Fruit fly (Drosophila melanogaster) whole organism, wandering third instar larva: Measurements from ENCODE around the gene Parp1.

Experiments
- Abd-B ChIP-seq: fragments of >200 bp; optimal IDR thresholded peaks from 2 replicates; lab custom pipeline; 2017; ENCODE audit warnings: missing biosample characterization, missing genetic modification characterization
- CG9705 ChIP-seq: fragments of 200-800 bp; sonication (Bioruptor generic); optimal IDR thresholded peaks from 2 replicates; lab custom pipeline; 2018; ENCODE audit warnings: missing biosample characterization, mild to moderate bottlenecking, missing genetic modification characterization
- Dfd ChIP-seq: fragments of >200 bp; optimal IDR thresholded peaks from 2 replicates; lab custom pipeline; 2017; ENCODE audit warnings: missing biosample characterization, missing genetic modification characterization
- HLH106 ChIP-seq: fragments of 200-800 bp; optimal IDR thresholded peaks from 3 replicates; lab custom pipeline; 2019; ENCODE audit warnings: missing biosample characterization, mild to moderate bottlenecking, missing genetic modification characterization, moderate library complexity
- Hr78 ChIP-seq: fragments of >200 bp; optimal IDR thresholded peaks from 2 replicates; lab custom pipeline; 2017; ENCODE audit warnings: missing biosample characterization, missing genetic modification characterization
- Hr83 ChIP-seq: fragments of 200-300 bp; sonication (Bioruptor generic); optimal IDR thresholded peaks from 2 replicates; lab custom pipeline; 2016; ENCODE audit warnings: missing biosample characterization, mild to moderate bottlenecking, missing genetic modification characterization, moderate library complexity; ENCODE audit not compliant: poor library complexity, severe bottlenecking
- Jra ChIP-seq: sonication (Bioruptor generic); optimal IDR thresholded peaks from 2 replicates; lab custom pipeline; 2016; ENCODE audit warnings: missing biosample characterization, missing genetic modification characterization
- Mio ChIP-seq: sonication (Bioruptor generic); optimal IDR thresholded peaks from 2 replicates; lab custom pipeline; 2016; ENCODE audit warnings: missing biosample characterization, missing genetic modification characterization
- Myc ChIP-seq: fragments of >200 bp; optimal IDR thresholded peaks from 2 replicates; lab custom pipeline; 2017
- N ChIP-seq: fragments of >200 bp; optimal IDR thresholded peaks from 2 replicates; lab custom pipeline; 2018; ENCODE audit warnings: missing biosample characterization, missing external identifiers, missing genetic modification characterization
- OdsH ChIP-seq: fragments of 200-800 bp; sonication (Bioruptor generic); optimal IDR thresholded peaks from 2 replicates; lab custom pipeline; 2016; ENCODE audit warnings: missing biosample characterization, mild to moderate bottlenecking, missing genetic modification characterization
- Rel ChIP-seq, 2 experiments: fragments of 200-800 bp; sonication (Bioruptor generic) in 1 of 2; optimal IDR thresholded peaks; 2 replicates in 1 of 2; 3 replicates in 1 of 2; lab custom pipeline; 2016 to 2019; ENCODE audit warnings: mild to moderate bottlenecking in 2 of 2, missing biosample characterization in 2 of 2, missing genetic modification characterization in 2 of 2, moderate library complexity in 1 of 2
- Sp1 ChIP-seq: fragments of 200-800 bp; sonication (Bioruptor generic); optimal IDR thresholded peaks from 3 replicates; lab custom pipeline; 2019; ENCODE audit warnings: missing biosample characterization, mild to moderate bottlenecking, missing genetic modification characterization, moderate library complexity
- dl ChIP-seq, 2 experiments: fragments of 175-275, 200-275 bp in 1 of 2; fragments of 200-275 bp in 1 of 2; sonication (Bioruptor generic); optimal IDR thresholded peaks; lab custom pipeline; 2018; ENCODE audit warnings: mild to moderate bottlenecking in 2 of 2, missing biosample characterization in 2 of 2, missing genetic modification characterization in 2 of 2, moderate library complexity in 2 of 2; ENCODE audit not compliant: partially characterized antibody in 2 of 2, insufficient read depth in 1 of 2
- dsf ChIP-seq: sonication (Bioruptor generic); optimal IDR thresholded peaks from 2 replicates; lab custom pipeline; 2016; ENCODE audit warnings: missing biosample characterization, missing genetic modification characterization, borderline replicate concordance
- ey ChIP-seq: fragments of 200-800 bp; sonication (Bioruptor generic); optimal IDR thresholded peaks from 2 replicates; lab custom pipeline; 2016; ENCODE audit warnings: missing biosample characterization, missing genetic modification characterization
- foxo ChIP-seq, 2 experiments: fragments of 200-800 bp; sonication (Bioruptor generic); optimal IDR thresholded peaks; 2 replicates in 1 of 2; 3 replicates in 1 of 2; lab custom pipeline; 2016 to 2017; ENCODE audit warnings: missing biosample characterization in 2 of 2, missing genetic modification characterization in 2 of 2
- fru ChIP-seq: fragments of 200-800 bp; sonication (Bioruptor generic); optimal IDR thresholded peaks from 3 replicates; lab custom pipeline; 2016; ENCODE audit warnings: missing biosample characterization, mild to moderate bottlenecking, missing genetic modification characterization
- h ChIP-seq: fragments of 200-800 bp; sonication (Bioruptor generic); optimal IDR thresholded peaks from 3 replicates; lab custom pipeline; 2016; ENCODE audit warnings: missing biosample characterization, mild to moderate bottlenecking, missing genetic modification characterization
- lola ChIP-seq: fragments of >200 bp; optimal IDR thresholded peaks from 2 replicates; lab custom pipeline; 2017; ENCODE audit warnings: missing biosample characterization, missing genetic modification characterization
- pan ChIP-seq: fragments of >200 bp; optimal IDR thresholded peaks from 2 replicates; lab custom pipeline; 2017
- psq ChIP-seq: fragments of 200-800 bp; sonication (Bioruptor generic); optimal IDR thresholded peaks from 3 replicates; lab custom pipeline; 2017; ENCODE audit warnings: missing biosample characterization, mild to moderate bottlenecking, missing genetic modification characterization, moderate library complexity
- sage ChIP-seq: fragments of 200-800 bp; sonication (Bioruptor generic); optimal IDR thresholded peaks from 2 replicates; lab custom pipeline; 2016; ENCODE audit warnings: missing biosample characterization, mild to moderate bottlenecking, missing genetic modification characterization
- sv ChIP-seq: fragments of 200-800 bp; sonication (Bioruptor generic); optimal IDR thresholded peaks from 3 replicates; lab custom pipeline; 2016; ENCODE audit warnings: missing biosample characterization, missing genetic modification characterization
- usp ChIP-seq: fragments of >200 bp; optimal IDR thresholded peaks from 2 replicates; lab custom pipeline; 2017; ENCODE audit warnings: missing biosample characterization, missing genetic modification characterization
- woc ChIP-seq: sonication (Bioruptor generic); optimal IDR thresholded peaks from 2 replicates; lab custom pipeline; 2016; ENCODE audit warnings: missing biosample characterization, mild to moderate bottlenecking, missing genetic modification characterization

The Parp1 gene

dm6 chr3R:3586937-3587336 lies at the start of gene Parp1:
TSS of gene Parp1 (minus strand) at chr3R:3587054.
- TF ChIP-seq ey = no peak
- TF ChIP-seq Dfd (GFP tag; lab: Kevin White, UChicago) = no peak
- TF ChIP-seq N = peak; percentile 25
- peak; percentile 6 for TF ChIP-seq woc

DNA sequence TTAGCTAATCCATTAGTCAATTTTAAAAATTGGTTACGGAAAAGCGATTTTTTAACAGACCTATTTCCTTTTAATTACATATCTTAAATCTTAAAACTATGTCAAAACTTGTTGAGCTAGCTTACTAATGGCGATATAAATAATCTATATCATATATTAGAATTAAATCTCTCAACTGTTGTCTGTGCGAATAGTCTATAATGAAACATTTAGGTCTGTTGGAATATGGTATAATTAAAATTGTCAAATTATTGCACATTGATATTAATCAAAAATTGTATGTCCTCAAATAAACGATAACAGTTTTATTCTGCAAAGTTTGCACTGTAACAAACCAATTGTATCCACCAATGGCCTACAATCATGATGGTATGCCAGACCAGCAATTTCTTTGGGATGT lies 36.0 kb upstream of the Parp1 start, which contains the start of gene Alg-2:
Gene Alg-2 (plus strand): TSS at position 277 of the 400 bp plus-strand sequence.
- TF ChIP-seq N = peak; percentile 59
- peak; percentile 40 for TF ChIP-seq lola (GFP tag; lab: Kevin White, UChicago)
- TF ChIP-seq Hr78 (GFP tag; lab: Kevin White, UChicago) = no peak
- TF ChIP-seq fru = no peak
- TF ChIP-seq Jra = no peak
- no peak for TF ChIP-seq OdsH (GFP tag; lab: Kevin White, UChicago)
- no peak for TF ChIP-seq Mio (GFP tag; lab: Kevin White, UChicago)
- TF ChIP-seq pan (lab: Kevin White, UChicago) = no peak
- no peak for TF ChIP-seq dl (GFP tag; optimal IDR thresholded peaks at IDR 0.05; lab: Kevin White, UChicago; ENCODE audit: insufficient read depth in 1 of 2, partially characterized antibody in 2 of 2)
- TF ChIP-seq CG9705 (GFP tag; lab: Kevin White, UChicago) = no peak
- TF ChIP-seq woc = peak; percentile 30
- no peak for TF ChIP-seq usp (GFP tag; lab: Kevin White, UChicago)
- no peak for TF ChIP-seq foxo (GFP tag; optimal IDR thresholded peaks at IDR 0.05; lab: Kevin White, UChicago)
- TF ChIP-seq, all 38 proteins: peak for 3

dm6 chr3R:3620599-3621380 lies 33.9 kb upstream of the Parp1 start:
- TF ChIP-seq CG9705 (GFP tag; lab: Kevin White, UChicago) = no peak
- no peak for TF ChIP-seq HLH106

dm6 chr3R:3589672-3590071 lies 2.8 kb upstream of the Parp1 start:
- TF ChIP-seq Rel (GFP tag; optimal IDR thresholded peaks at IDR 0.05; lab: Kevin White, UChicago) = no peak
- no peak for TF ChIP-seq Rel (tag; optimal IDR thresholded peaks at IDR 0.05; lab: Kevin White, UChicago)
- TF ChIP-seq h (GFP tag; lab: Kevin White, UChicago) = no peak
- no peak for TF ChIP-seq lola (GFP tag; lab: Kevin White, UChicago)
- TF ChIP-seq Abd-B = no peak
- TF ChIP-seq ey = no peak
- no peak for TF ChIP-seq N
- TF ChIP-seq woc = no peak
- no peak for TF ChIP-seq dl (GFP tag; optimal IDR thresholded peaks at IDR 0.05; lab: Kevin White, UChicago; ENCODE audit: insufficient read depth in 1 of 2, partially characterized antibody in 2 of 2)
- TF ChIP-seq Myc = no peak
- TF ChIP-seq Dfd (GFP tag; lab: Kevin White, UChicago) = no peak
- no peak for TF ChIP-seq Sp1 (GFP tag; lab: Kevin White, UChicago)
- TF ChIP-seq OdsH (GFP tag; lab: Kevin White, UChicago) = no peak
- TF ChIP-seq sage (GFP tag; lab: Kevin White, UChicago) = no peak
- TF ChIP-seq usp (GFP tag; lab: Kevin White, UChicago) = no peak
- TF ChIP-seq Hr83 = no peak
- TF ChIP-seq HLH106 = no peak
- no peak for TF ChIP-seq psq (GFP tag; lab: Kevin White, UChicago)
- no peak for TF ChIP-seq pan (lab: Kevin White, UChicago)
- no peak for TF ChIP-seq sv (GFP tag; lab: Kevin White, UChicago)
- no peak for TF ChIP-seq dsf
